Worm (Caenorhabditis elegans) whole organism, L1 larva: ENCODE data around the gene pie-1.

ENCODE experiments used
- C04F5.9 ChIP-seq: sonication (generic microtip); optimal IDR thresholded peaks from 2 replicates; lab custom pipeline; 2016; ENCODE audit warnings: missing genetic modification characterization, missing compliant biosample characterization
- F16B12.6 ChIP-seq: fragments of 150-350 bp; optimal IDR thresholded peaks from 2 replicates; lab custom pipeline; 2014; ENCODE audit warnings: missing biosample characterization, missing genetic modification characterization
- alr-1 ChIP-seq: fragments of 200-800 bp; sonication (Bioruptor generic); optimal IDR thresholded peaks from 2 replicates; lab custom pipeline; 2018; ENCODE audit warnings: borderline replicate concordance, mild to moderate bottlenecking, missing genetic modification characterization, missing compliant biosample characterization
- aly-2 ChIP-seq: fragments of 150-350 bp; optimal IDR thresholded peaks from 2 replicates; lab custom pipeline; 2014; ENCODE audit warnings: missing biosample characterization, missing genetic modification characterization
- ama-1 ChIP-seq: fragments of 150-350 bp; optimal IDR thresholded peaks from 2 replicates; lab custom pipeline; 2014
- ceh-82 ChIP-seq, 3 experiments: fragments of 150-350 bp in 1 of 3; sonication (generic microtip) in 2 of 3; optimal IDR thresholded peaks; 2 replicates each; lab custom pipeline; 2014 to 2017; ENCODE audit warnings: missing biosample characterization in 3 of 3, missing genetic modification characterization in 3 of 3
- ceh-90 ChIP-seq: sonication (generic microtip); optimal IDR thresholded peaks from 2 replicates; lab custom pipeline; 2016; ENCODE audit warnings: missing genetic modification characterization, missing compliant biosample characterization
- ces-1 ChIP-seq: fragments of 150-350 bp; optimal IDR thresholded peaks from 2 replicates; lab custom pipeline; 2014; ENCODE audit warnings: missing biosample characterization, missing genetic modification reagents, missing genetic modification characterization
- efl-1 ChIP-seq, 4 experiments: fragments of 150-350 bp; optimal IDR thresholded peaks in 3 of 4; peaks in 1 of 4; 1 replicate in 1 of 4; 2 replicates in 3 of 4; lab custom pipeline; 2014; ENCODE audit warnings: missing biosample characterization in 2 of 4, missing genetic modification characterization in 2 of 4, missing genetic modification reagents in 2 of 4
- efl-3 ChIP-seq: fragments of 200-800 bp; sonication (Bioruptor generic); optimal IDR thresholded peaks from 2 replicates; lab custom pipeline; 2018; ENCODE audit warnings: mild to moderate bottlenecking, missing genetic modification characterization, missing compliant biosample characterization
- egl-27 ChIP-seq, 2 experiments: fragments of 150-350 bp in 1 of 2; sonication (generic microtip); optimal IDR thresholded peaks; 3 replicates each; lab custom pipeline; 2017 to 2018; ENCODE audit warnings: missing biosample characterization in 2 of 2, missing genetic modification characterization in 2 of 2, missing genetic modification reagents in 2 of 2
- elt-2 ChIP-seq: sonication (generic microtip); optimal IDR thresholded peaks from 2 replicates; lab custom pipeline; 2016; ENCODE audit warnings: missing genetic modification characterization, mild to moderate bottlenecking, inconsistent platforms, missing compliant biosample characterization, missing genetic modification reagents
- ets-5 ChIP-seq: fragments of 200-800 bp; sonication (Bioruptor generic); IDR thresholded peaks from 2 replicates; pipeline ENCODE4 v1.3.6; 2022; ENCODE audit warnings: missing genetic modification characterization, missing compliant biosample characterization
- fkh-10 ChIP-seq: sonication (generic microtip); optimal IDR thresholded peaks from 2 replicates; lab custom pipeline; 2017; ENCODE audit warnings: missing biosample characterization, missing genetic modification reagents, missing genetic modification characterization
- fkh-8 ChIP-seq: sonication (generic microtip); optimal IDR thresholded peaks from 2 replicates; lab custom pipeline; 2016; ENCODE audit warnings: mild to moderate bottlenecking, missing genetic modification characterization, missing compliant biosample characterization
- hlh-17 ChIP-seq: fragments of 200-800 bp; sonication (Bioruptor generic); optimal IDR thresholded peaks from 2 replicates; lab custom pipeline; 2018; ENCODE audit warnings: missing genetic modification characterization, mild to moderate bottlenecking, missing compliant biosample characterization, moderate library complexity, borderline replicate concordance
- hlh-4 ChIP-seq: sonication (generic microtip); optimal IDR thresholded peaks from 2 replicates; lab custom pipeline; 2016; ENCODE audit warnings: mild to moderate bottlenecking, missing genetic modification characterization, missing compliant biosample characterization
- hpl-2 ChIP-seq: fragments of 150-350 bp; optimal IDR thresholded peaks from 2 replicates; lab custom pipeline; 2014; ENCODE audit warnings: missing biosample characterization, missing genetic modification reagents, missing genetic modification characterization
- isw-1 ChIP-seq: fragments of 200-800 bp; sonication (Bioruptor generic); IDR thresholded peaks from 2 replicates; pipeline ENCODE4 v1.3.6; 2022; ENCODE audit warnings: missing genetic modification characterization, missing compliant biosample characterization
- mab-9 ChIP-seq: fragments of 200-800 bp; sonication (Bioruptor generic); IDR thresholded peaks from 2 replicates; pipeline ENCODE4 v1.3.6; 2022; ENCODE audit warnings: missing genetic modification reagents, missing genetic modification characterization, missing compliant biosample characterization
- mep-1 ChIP-seq: fragments of 150-350 bp; optimal IDR thresholded peaks from 2 replicates; lab custom pipeline; 2014; ENCODE audit warnings: missing biosample characterization, missing genetic modification characterization
- nhr-19 ChIP-seq: fragments of 200-800 bp; sonication (Bioruptor generic); conservative IDR thresholded peaks from 2 replicates; pipeline ENCODE4 v1.3.6; 2022; ENCODE audit warnings: missing genetic modification characterization, missing compliant biosample characterization
- nhr-20 ChIP-seq: sonication (generic microtip); optimal IDR thresholded peaks from 2 replicates; lab custom pipeline; 2016; ENCODE audit warnings: mild to moderate bottlenecking, missing genetic modification characterization, missing compliant biosample characterization
- nhr-28 ChIP-seq: fragments of 150-350 bp; optimal IDR thresholded peaks from 2 replicates; lab custom pipeline; 2014; ENCODE audit warnings: missing biosample characterization, missing genetic modification characterization
- nhr-47 ChIP-seq: sonication (generic microtip); optimal IDR thresholded peaks from 2 replicates; lab custom pipeline; 2016; ENCODE audit warnings: mild to moderate bottlenecking, missing genetic modification characterization, moderate library complexity, missing compliant biosample characterization
- nhr-71 ChIP-seq: sonication (generic microtip); optimal IDR thresholded peaks from 2 replicates; lab custom pipeline; 2016; ENCODE audit warnings: mild to moderate bottlenecking, missing genetic modification characterization, moderate library complexity, missing compliant biosample characterization
- nhr-77 ChIP-seq: fragments of 150-350 bp; optimal IDR thresholded peaks from 2 replicates; lab custom pipeline; 2014; ENCODE audit warnings: missing biosample characterization, missing genetic modification characterization
- pag-3 ChIP-seq: sonication (generic microtip); optimal IDR thresholded peaks from 2 replicates; lab custom pipeline; 2017; ENCODE audit warnings: missing genetic modification characterization, mild to moderate bottlenecking, missing compliant biosample characterization, antibody characterized with exemption, borderline replicate concordance; ENCODE audit not compliant: insufficient read depth
- skn-1 ChIP-seq: fragments of 150-350 bp; optimal IDR thresholded peaks from 2 replicates; lab custom pipeline; 2014; ENCODE audit warnings: missing biosample characterization, missing genetic modification characterization
- sup-37 ChIP-seq: fragments of 200-800 bp; sonication (Bioruptor generic); optimal IDR thresholded peaks from 2 replicates; lab custom pipeline; 2018; ENCODE audit warnings: mild to moderate bottlenecking, missing genetic modification characterization, missing compliant biosample characterization
- tbx-2 ChIP-seq: sonication (generic microtip); optimal IDR thresholded peaks from 2 replicates; lab custom pipeline; 2016; ENCODE audit warnings: missing genetic modification characterization, missing compliant biosample characterization
- tlp-1 ChIP-seq: fragments of 150-350 bp; optimal IDR thresholded peaks from 2 replicates; lab custom pipeline; 2014; ENCODE audit warnings: missing biosample characterization, missing genetic modification characterization
- unc-130 ChIP-seq: fragments of 150-350 bp; optimal IDR thresholded peaks from 2 replicates; lab custom pipeline; 2017; ENCODE audit warnings: missing biosample characterization, missing genetic modification characterization, inconsistent platforms
- unc-30 ChIP-seq: sonication (generic microtip); optimal IDR thresholded peaks from 2 replicates; lab custom pipeline; 2017; ENCODE audit warnings: missing biosample characterization, missing genetic modification characterization
- unc-62 ChIP-seq: fragments of 150-350 bp; optimal IDR thresholded peaks from 2 replicates; lab custom pipeline; 2014; ENCODE audit warnings: missing biosample characterization, missing genetic modification reagents, missing genetic modification characterization
- unc-86 ChIP-seq: sonication (generic microtip); optimal IDR thresholded peaks from 2 replicates; lab custom pipeline; 2016; ENCODE audit warnings: missing genetic modification characterization, missing compliant biosample characterization
- unc-98 ChIP-seq: fragments of 200-800 bp; sonication (Bioruptor generic); IDR thresholded peaks from 2 replicates; pipeline ENCODE4 v1.3.6; 2022; ENCODE audit warnings: missing genetic modification characterization, missing compliant biosample characterization
- vab-15 ChIP-seq: sonication (generic microtip); optimal IDR thresholded peaks from 2 replicates; lab custom pipeline; 2017; ENCODE audit warnings: missing genotype, mild to moderate bottlenecking, missing genetic modification characterization, missing compliant biosample characterization
- xbp-1 ChIP-seq: sonication (generic microtip); optimal IDR thresholded peaks from 2 replicates; lab custom pipeline; 2016; ENCODE audit warnings: missing genetic modification characterization, missing compliant biosample characterization
- zag-1 ChIP-seq: fragments of 150-350 bp; optimal IDR thresholded peaks from 2 replicates; lab custom pipeline; 2014; ENCODE audit warnings: missing biosample characterization, missing genetic modification characterization
- zip-4 ChIP-seq: fragments of 200-800 bp; sonication (Bioruptor generic); optimal IDR thresholded peaks from 2 replicates; lab custom pipeline; 2018; ENCODE audit warnings: mild to moderate bottlenecking, missing genetic modification characterization, moderate library complexity, missing compliant biosample characterization
- ztf-4 ChIP-seq: fragments of 150-350 bp; optimal IDR thresholded peaks from 2 replicates; lab custom pipeline; 2014; ENCODE audit warnings: missing biosample characterization, missing genetic modification characterization

The pie-1 gene

DNA sequence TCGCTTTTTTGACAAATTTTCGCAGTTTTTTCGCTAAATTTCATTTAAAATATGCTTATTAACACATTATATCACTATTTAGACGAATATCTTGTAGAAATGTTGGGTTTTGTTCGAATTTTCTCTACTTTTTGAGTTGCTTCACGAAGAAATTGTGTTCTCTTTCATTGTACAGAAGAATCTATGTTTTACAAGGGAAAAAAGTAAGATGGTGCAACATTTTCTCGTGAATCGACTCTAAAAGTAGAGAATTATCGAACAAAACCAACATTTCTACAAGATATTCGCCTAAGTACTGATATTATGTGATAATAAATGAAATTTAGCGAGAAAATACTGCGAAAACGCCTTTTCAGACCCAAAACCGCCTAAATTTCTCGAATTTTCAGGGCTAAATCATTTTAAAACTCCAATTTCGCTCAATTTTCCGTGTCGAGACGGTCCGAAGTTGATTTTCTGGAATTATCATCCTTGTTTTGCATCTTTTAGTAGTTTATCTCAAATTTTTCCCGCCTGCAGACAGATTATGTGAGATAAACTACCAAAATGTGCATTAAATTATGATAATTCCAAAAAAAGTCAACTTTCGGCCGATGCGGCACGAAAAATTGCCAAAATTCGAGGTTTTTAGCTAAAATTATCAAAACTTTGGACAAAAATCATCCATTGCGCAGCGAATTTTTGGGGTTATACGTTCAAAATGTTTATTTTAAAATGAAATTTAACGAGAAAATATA lies 1.0 kb downstream of the pie-1 start:
- no peak for TF ChIP-seq efl-1 (optimal IDR thresholded peaks at IDR 0.05; lab: Kevin White, UChicago)
- peak in 1 of 2 experiments; percentile 95 for TF ChIP-seq efl-1 (GFP tag; optimal IDR thresholded peaks at IDR 0.05 in 1 of 2; lab: Kevin White, UChicago)
- no peak for TF ChIP-seq hlh-17
- no peak for TF ChIP-seq fkh-10 (GFP tag; lab: Kevin White, UChicago)
- no peak for TF ChIP-seq egl-27 (tag; optimal IDR thresholded peaks at IDR 0.05; lab: Kevin White, UChicago)

DNA sequence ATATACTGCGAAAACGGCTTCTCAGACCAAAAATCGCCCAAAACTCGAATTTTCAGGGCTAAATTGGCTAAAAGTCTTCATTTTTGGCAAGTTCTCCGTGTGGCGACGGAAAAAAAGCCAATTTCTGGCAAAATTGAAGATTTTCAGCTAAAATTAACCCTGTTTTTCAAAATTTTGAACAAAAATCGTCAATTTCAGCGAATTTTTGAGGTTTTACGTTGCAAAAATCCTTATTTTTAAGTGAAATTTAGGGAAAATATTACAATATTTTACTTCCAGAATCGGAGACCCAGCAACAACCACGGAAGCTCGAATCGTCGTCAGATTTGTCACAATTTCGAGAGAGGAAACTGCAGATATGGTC lies 1.6 kb downstream of the pie-1 start:
- TF ChIP-seq efl-1 (optimal IDR thresholded peaks at IDR 0.05; lab: Kevin White, UChicago) (no peak), efl-1 (GFP tag; optimal IDR thresholded peaks at IDR 0.05 in 1 of 2; lab: Kevin White, UChicago) (peak in 1 of 2 experiments; percentile 59), F16B12.6 (tag; lab: Kevin White, UChicago) (no peak)

DNA sequence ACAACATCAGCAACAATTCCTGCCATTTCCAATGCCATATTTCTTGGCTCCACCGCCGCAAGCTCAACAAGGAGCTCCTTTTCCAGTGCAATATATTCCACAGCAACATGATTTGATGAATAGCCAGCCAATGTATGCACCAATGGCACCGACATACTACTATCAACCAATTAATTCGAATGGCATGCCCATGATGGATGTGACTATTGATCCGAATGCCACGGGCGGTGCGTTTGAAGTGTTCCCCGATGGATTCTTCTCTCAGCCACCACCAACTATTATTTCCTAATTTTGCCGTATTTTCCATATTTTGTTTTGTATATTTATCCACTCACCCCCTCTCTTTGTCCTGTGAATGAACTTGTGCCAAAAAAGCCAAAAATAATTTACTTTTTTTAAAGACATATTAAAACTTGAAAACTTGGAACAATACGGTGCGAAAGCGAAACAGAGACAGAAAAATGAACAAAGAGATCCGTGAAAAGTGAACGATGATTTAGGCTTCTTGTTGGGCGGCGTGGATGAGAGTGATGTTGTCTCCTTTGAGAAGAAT lies 2.2 kb downstream of the pie-1 start:
- TF ChIP-seq pag-3 (tag; lab: Kevin White, UChicago) (no peak), alr-1 (tag; lab: Kevin White, UChicago) (peak; percentile 67)

ce11 chrIII:12429579-12430084 lies 2.9 kb downstream of the pie-1 start, which contains the start of gene snr-6:
TSS of gene snr-6 (minus strand) at chrIII:12429629.
- peak; percentile 62 to 97 for TF ChIP-seq efl-1 (optimal IDR thresholded peaks at IDR 0.05; lab: Kevin White, UChicago)
- peak; percentile 98 to 99 for TF ChIP-seq efl-1 (GFP tag; optimal IDR thresholded peaks at IDR 0.05 in 1 of 2; lab: Kevin White, UChicago)
- no peak for TF ChIP-seq elt-2 (tag; lab: Kevin White, UChicago)
- TF ChIP-seq hpl-2, result no peak
- TF ChIP-seq fkh-8, result peak; percentile 59
- TF ChIP-seq tlp-1, result no peak
- TF ChIP-seq hlh-4 (tag; lab: Kevin White, UChicago), result no peak
- TF ChIP-seq nhr-19 (GFP tag; lab: Robert Waterston, UW), result no peak; the same call in 1 of the 2 replicates
- no peak for TF ChIP-seq unc-30 (tag; lab: Kevin White, UChicago)
- no peak for TF ChIP-seq vab-15 (tag; lab: Kevin White, UChicago)
- TF ChIP-seq isw-1 (GFP tag; lab: Robert Waterston, UW), result peak; percentile 53
- TF ChIP-seq ztf-4, result no peak
- TF ChIP-seq ces-1 (GFP tag; lab: Kevin White, UChicago), result no peak
- no peak for TF ChIP-seq ama-1
- TF ChIP-seq unc-130 (tag; lab: Kevin White, UChicago), result peak; percentile 85
- TF ChIP-seq unc-62 (GFP tag; lab: Kevin White, UChicago), result no peak
- TF ChIP-seq nhr-28 (tag; lab: Kevin White, UChicago), result no peak
- peak; percentile 14 for TF ChIP-seq zip-4
- TF ChIP-seq xbp-1 (tag; lab: Kevin White, UChicago), result peak; percentile 73
- TF ChIP-seq unc-98, result no peak
- no peak for TF ChIP-seq sup-37 (GFP tag; lab: Kevin White, UChicago)
- peak; percentile 83 for TF ChIP-seq nhr-47 (tag; lab: Kevin White, UChicago)
- TF ChIP-seq nhr-77 (tag; lab: Kevin White, UChicago), result peak; percentile 61
- TF ChIP-seq nhr-71, result no peak
- TF ChIP-seq ceh-82 (tag; optimal IDR thresholded peaks at IDR 0.05; lab: Kevin White, UChicago), result peak; percentile 48 to 90 (median 54)
- TF ChIP-seq mab-9, result no peak
- no peak for TF ChIP-seq pag-3 (tag; lab: Kevin White, UChicago)
- peak; percentile 88 for TF ChIP-seq mep-1 (tag; lab: Kevin White, UChicago)
- peak; percentile 72 for TF ChIP-seq aly-2
- TF ChIP-seq unc-86 (tag; lab: Kevin White, UChicago), result peak; percentile 59
- TF ChIP-seq egl-27 (tag; optimal IDR thresholded peaks at IDR 0.05; lab: Kevin White, UChicago), result no peak
- TF ChIP-seq tbx-2 (tag; lab: Kevin White, UChicago), result peak; percentile 71
- peak; percentile 98 for TF ChIP-seq F16B12.6 (tag; lab: Kevin White, UChicago)
- TF ChIP-seq nhr-20 (tag; lab: Kevin White, UChicago), result peak; percentile 66
- TF ChIP-seq C04F5.9 (tag; lab: Kevin White, UChicago), result peak; percentile 41
- no peak for TF ChIP-seq zag-1 (tag; lab: Kevin White, UChicago)
- peak; percentile 90 for TF ChIP-seq skn-1 (tag; lab: Kevin White, UChicago)
- peak; percentile 41 for TF ChIP-seq ceh-90 (tag; lab: Kevin White, UChicago)
- TF ChIP-seq efl-3 (GFP tag; lab: Kevin White, UChicago), result no peak
- no peak for TF ChIP-seq ets-5 (GFP tag; lab: Robert Waterston, UW)
